Worm (Caenorhabditis elegans) whole organism, L4/young adult: ENCODE data around the gene F41B4.2.

Experiments used
- W03F9.2 ChIP-seq: fragments of 150-350 bp; optimal IDR thresholded peaks from 2 replicates; lab custom pipeline; 2014; ENCODE audit warnings: missing biosample characterization, missing genetic modification characterization
- dao-5 ChIP-seq: sonication (generic microtip); optimal IDR thresholded peaks from 2 replicates; lab custom pipeline; 2016; ENCODE audit warnings: missing genotype, missing genetic modification characterization, moderate library complexity, missing compliant biosample characterization
- him-1 ChIP-seq: sonication (generic microtip); optimal IDR thresholded peaks from 2 replicates; lab custom pipeline; 2016; ENCODE audit warnings: missing genotype, missing genetic modification reagents, missing genetic modification characterization, missing compliant biosample characterization

F41B4.2 gene

DNA sequence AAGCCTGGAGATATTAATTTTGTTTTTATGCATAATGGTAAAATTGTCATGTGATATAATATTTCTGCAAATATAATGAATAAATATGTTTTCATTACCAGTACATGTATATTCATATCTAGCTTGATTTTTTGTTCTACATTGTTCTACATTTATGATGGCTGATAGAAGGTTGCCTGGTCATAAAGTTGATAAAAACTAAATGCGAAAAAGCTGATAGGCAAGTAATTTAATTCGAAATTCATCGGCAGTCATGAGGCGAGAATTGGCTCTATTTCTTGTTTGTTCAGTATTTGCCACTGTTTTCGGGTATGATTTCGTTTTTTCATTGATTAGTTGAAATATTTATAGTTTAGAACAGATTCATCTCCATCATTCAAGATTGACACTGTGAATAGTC is 50.9 kb downstream of the F41B4.2 start, which contains the start of gene bgal-2:
Gene bgal-2 (plus strand): TSS at position 231 of the 400 bp plus-strand sequence.
- TF ChIP-seq him-1 (tag; lab: Kevin White, UChicago) (no peak), W03F9.2 (tag; lab: Kevin White, UChicago) (no peak), dao-5 (tag; lab: Kevin White, UChicago) (no peak)

DNA sequence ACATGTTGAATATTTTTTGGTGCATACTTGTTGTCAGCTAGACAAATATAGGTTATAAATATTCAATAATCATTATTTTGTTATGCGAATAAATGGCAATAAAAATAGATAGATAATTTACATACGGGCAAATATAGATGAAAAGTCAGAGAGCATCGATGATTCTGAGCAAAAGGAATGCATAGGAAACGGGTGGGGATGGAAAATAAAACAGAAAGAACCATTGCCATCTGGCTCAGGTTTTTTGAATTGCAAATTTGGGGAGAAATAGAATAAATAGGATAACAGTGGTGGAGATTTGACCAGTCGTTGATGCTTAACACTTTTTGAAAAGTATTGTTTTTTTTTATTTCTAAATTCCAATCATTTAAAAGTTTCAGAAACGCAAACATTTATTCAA is 52.2 kb downstream of the F41B4.2 start, which contains the start of gene idpp-6:
Gene idpp-6 (plus strand): TSS at position 301 of the 400 bp plus-strand sequence.
- TF ChIP-seq W03F9.2 (tag; lab: Kevin White, UChicago) (no peak), dao-5 (tag; lab: Kevin White, UChicago) (no peak), him-1 (tag; lab: Kevin White, UChicago) (no peak)
